Fruit fly (Drosophila melanogaster) whole organism, embryonic: Measurements from ENCODE around the gene CG15534.
A peak's percentile ranks its signal among the peaks of the same experiment; 100 is the strongest.

Experiments
- Ada2b ChIP-seq: fragments of 200-800 bp; sonication (Bioruptor generic); IDR thresholded peaks from 2 replicates; pipeline ENCODE4 v1.3.6; 2022; ENCODE audit warnings: missing biosample characterization, missing genetic modification characterization
- Adf1 ChIP-seq: fragments of 200-800 bp; sonication (Bioruptor generic); IDR thresholded peaks from 2 replicates; pipeline ENCODE4 v1.3.6; 2022; ENCODE audit warnings: missing biosample characterization, missing genetic modification characterization
- Aef1 ChIP-seq: fragments of 200-800 bp; sonication (Bioruptor generic); IDR thresholded peaks from 3 replicates; pipeline ENCODE4 v1.3.6; 2022; ENCODE audit warnings: missing biosample characterization, missing genetic modification characterization
- Atf3 ChIP-seq: fragments of 200-800 bp; sonication (Bioruptor generic); optimal IDR thresholded peaks from 3 replicates; lab custom pipeline; 2016; ENCODE audit warnings: missing biosample characterization, missing genetic modification characterization
- CG10565 ChIP-seq: fragments of 200-800 bp; sonication (Bioruptor generic); optimal IDR thresholded peaks from 3 replicates; lab custom pipeline; 2016; ENCODE audit warnings: missing biosample characterization, mild to moderate bottlenecking, missing genetic modification characterization
- CG13624 ChIP-seq: fragments of 200-800 bp; sonication (Bioruptor generic); optimal IDR thresholded peaks from 2 replicates; lab custom pipeline; 2016; ENCODE audit warnings: missing biosample characterization, missing genetic modification characterization
- CG14014 ChIP-seq: fragments of 200-800 bp; sonication (Bioruptor generic); IDR thresholded peaks from 2 replicates; pipeline ENCODE4 v1.3.6; 2022; ENCODE audit warnings: missing biosample characterization, missing genetic modification characterization
- CG18262 ChIP-seq: fragments of 200-800 bp; optimal IDR thresholded peaks from 3 replicates; lab custom pipeline; 2019; ENCODE audit warnings: missing biosample characterization, mild to moderate bottlenecking, missing genetic modification characterization, moderate library complexity
- CG18764 ChIP-seq: fragments of 200-800 bp; sonication (Bioruptor generic); optimal IDR thresholded peaks from 3 replicates; lab custom pipeline; 2016; ENCODE audit warnings: missing biosample characterization, missing genetic modification characterization
- CG6175 ChIP-seq: fragments of 200-800 bp; sonication (Bioruptor generic); IDR thresholded peaks from 3 replicates; pipeline ENCODE4 v1.3.6; 2022; ENCODE audit warnings: missing biosample characterization, missing genetic modification characterization
- CG6689 ChIP-seq: fragments of 200-800 bp; sonication (Bioruptor generic); IDR thresholded peaks from 2 replicates; pipeline ENCODE4 v1.3.6; 2022; ENCODE audit warnings: missing biosample characterization, missing genetic modification characterization
- CG7786 ChIP-seq: fragments of 200-800 bp; sonication (Bioruptor generic); optimal IDR thresholded peaks from 2 replicates; lab custom pipeline; 2016; ENCODE audit warnings: missing biosample characterization, missing genetic modification characterization
- CG8478 ChIP-seq: fragments of >200 bp; optimal IDR thresholded peaks from 2 replicates; lab custom pipeline; 2018
- CG9609 ChIP-seq: fragments of 200-800 bp; sonication (Bioruptor generic); optimal IDR thresholded peaks from 3 replicates; lab custom pipeline; 2016; ENCODE audit warnings: missing biosample characterization, missing genetic modification characterization
- CG9817 ChIP-seq: fragments of 200-800 bp; sonication (Bioruptor generic); optimal IDR thresholded peaks from 2 replicates; lab custom pipeline; 2018; ENCODE audit warnings: missing biosample characterization, mild to moderate bottlenecking, missing genetic modification characterization, moderate library complexity
- CTCF ChIP-seq: fragments of 200-800 bp; sonication (Bioruptor generic); optimal IDR thresholded peaks from 2 replicates; lab custom pipeline; 2017; ENCODE audit warnings: missing biosample characterization, mild to moderate bottlenecking, missing genetic modification characterization, moderate library complexity
- D19A ChIP-seq: fragments of 200-800 bp; optimal IDR thresholded peaks from 3 replicates; lab custom pipeline; 2019; ENCODE audit warnings: missing biosample characterization, mild to moderate bottlenecking, missing genetic modification characterization, moderate library complexity
- Dref ChIP-seq: fragments of 200-800 bp; sonication (Bioruptor generic); IDR thresholded peaks from 2 replicates; pipeline ENCODE4 v1.3.6; 2022; ENCODE audit warnings: missing biosample characterization, missing genetic modification characterization
- E2f1 ChIP-seq: fragments of 200-800 bp; sonication (Bioruptor generic); IDR thresholded peaks from 2 replicates; pipeline ENCODE4 v1.3.6; 2022; ENCODE audit warnings: missing biosample characterization, missing genetic modification characterization
- ERR ChIP-seq: fragments of 200-800 bp; sonication (Bioruptor generic); optimal IDR thresholded peaks from 2 replicates; lab custom pipeline; 2016; ENCODE audit warnings: missing biosample characterization, missing genetic modification characterization
- Fer2 ChIP-seq: fragments of 200-800 bp; sonication (Bioruptor generic); optimal IDR thresholded peaks from 2 replicates; lab custom pipeline; 2018; ENCODE audit warnings: missing biosample characterization, mild to moderate bottlenecking, missing genetic modification characterization, moderate library complexity
- Hmx ChIP-seq: fragments of 200-800 bp; sonication (Bioruptor generic); optimal IDR thresholded peaks from 2 replicates; lab custom pipeline; 2016; ENCODE audit warnings: missing biosample characterization, missing genetic modification characterization
- Lhr ChIP-seq: fragments of 200-800 bp; sonication (Bioruptor generic); optimal IDR thresholded peaks from 3 replicates; lab custom pipeline; 2017; ENCODE audit warnings: mild to moderate bottlenecking, missing biosample characterization, missing genetic modification reagents, missing genetic modification characterization
- NfI ChIP-seq: fragments of 200-800 bp; sonication (Bioruptor generic); optimal IDR thresholded peaks from 3 replicates; lab custom pipeline; 2018; ENCODE audit warnings: missing biosample characterization, mild to moderate bottlenecking, missing genetic modification characterization, moderate library complexity
- Ravus ChIP-seq: fragments of 200-800 bp; sonication (Bioruptor generic); IDR thresholded peaks from 2 replicates; pipeline ENCODE4 v1.3.6; 2022; ENCODE audit warnings: missing biosample characterization, missing genetic modification characterization
- Spps ChIP-seq: fragments of 200-800 bp; sonication (Bioruptor generic); optimal IDR thresholded peaks from 2 replicates; lab custom pipeline; 2018; ENCODE audit warnings: missing biosample characterization, mild to moderate bottlenecking, missing genetic modification characterization
- Tbp ChIP-seq: fragments of >200 bp; optimal IDR thresholded peaks from 2 replicates; lab custom pipeline; 2018; ENCODE audit warnings: missing biosample characterization, missing genetic modification characterization
- az2 ChIP-seq: fragments of 200-800 bp; sonication (Bioruptor generic); optimal IDR thresholded peaks from 3 replicates; lab custom pipeline; 2016; ENCODE audit warnings: missing biosample characterization, missing genetic modification characterization
- bigmax ChIP-seq: fragments of 200-800 bp; sonication (Bioruptor generic); optimal IDR thresholded peaks from 2 replicates; lab custom pipeline; 2018; ENCODE audit warnings: missing biosample characterization, mild to moderate bottlenecking, missing genetic modification characterization
- cato ChIP-seq: fragments of 200-800 bp; sonication (Bioruptor generic); optimal IDR thresholded peaks from 2 replicates; lab custom pipeline; 2016; ENCODE audit warnings: missing biosample characterization, missing genetic modification characterization, borderline replicate concordance
- chn ChIP-seq: fragments of 200-800 bp; sonication (Bioruptor generic); optimal IDR thresholded peaks from 2 replicates; lab custom pipeline; 2016; ENCODE audit warnings: missing biosample characterization, missing genetic modification characterization
- ci ChIP-seq: fragments of 200-800 bp; sonication (Bioruptor generic); IDR thresholded peaks from 3 replicates; pipeline ENCODE4 v1.3.6; 2022; ENCODE audit warnings: missing biosample characterization, missing genetic modification characterization
- crp ChIP-seq, 2 experiments: fragments of 200-800 bp; sonication (Bioruptor generic); optimal IDR thresholded peaks; 2 replicates in 1 of 2; 3 replicates in 1 of 2; lab custom pipeline; 2017; ENCODE audit warnings: missing biosample characterization in 2 of 2, missing genetic modification characterization in 2 of 2, mild to moderate bottlenecking in 1 of 2, moderate library complexity in 1 of 2
- emc ChIP-seq: fragments of 200-800 bp; sonication (Bioruptor generic); optimal IDR thresholded peaks from 2 replicates; lab custom pipeline; 2016; ENCODE audit warnings: missing biosample characterization, missing genetic modification characterization
- gfzf ChIP-seq: fragments of 200-800 bp; sonication (Bioruptor generic); optimal IDR thresholded peaks from 2 replicates; lab custom pipeline; 2016; ENCODE audit warnings: missing biosample characterization, mild to moderate bottlenecking, missing genetic modification characterization, moderate library complexity
- grn ChIP-seq: fragments of 200-800 bp; sonication (Bioruptor generic); optimal IDR thresholded peaks from 3 replicates; lab custom pipeline; 2017; ENCODE audit warnings: missing biosample characterization, missing genetic modification characterization
- h ChIP-seq: fragments of >200 bp; optimal IDR thresholded peaks from 2 replicates; lab custom pipeline; 2017
- her ChIP-seq: fragments of 200-800 bp; sonication (Bioruptor generic); optimal IDR thresholded peaks from 2 replicates; lab custom pipeline; 2016; ENCODE audit warnings: missing biosample characterization, missing genetic modification characterization
- jigr1 ChIP-seq: fragments of 200-800 bp; sonication (Bioruptor generic); IDR thresholded peaks from 3 replicates; pipeline ENCODE4 v1.3.6; 2022; ENCODE audit warnings: missing biosample characterization, missing genetic modification characterization
- maf-S ChIP-seq: fragments of 200-800 bp; sonication (Bioruptor generic); optimal IDR thresholded peaks from 2 replicates; lab custom pipeline; 2016; ENCODE audit warnings: missing biosample characterization, missing genetic modification characterization
- otp ChIP-seq: fragments of 200-800 bp; sonication (Bioruptor generic); IDR thresholded peaks from 3 replicates; pipeline ENCODE4, ENCODE4 v1.3.6; 2022; ENCODE audit warnings: missing biosample characterization, missing genetic modification characterization
- pzg ChIP-seq: fragments of 200-800 bp; sonication (Bioruptor generic); optimal IDR thresholded peaks from 3 replicates; lab custom pipeline; 2018; ENCODE audit warnings: missing biosample characterization, mild to moderate bottlenecking, missing genetic modification characterization, moderate library complexity
- sima ChIP-seq: fragments of 200-800 bp; sonication (Bioruptor generic); optimal IDR thresholded peaks from 2 replicates; lab custom pipeline; 2016; ENCODE audit warnings: missing biosample characterization, missing genetic modification characterization
- sisA ChIP-seq: fragments of 200-800 bp; sonication (Bioruptor generic); IDR thresholded peaks from 2 replicates; pipeline ENCODE4 v1.3.6; 2022; ENCODE audit warnings: missing biosample characterization, missing genetic modification characterization
- so ChIP-seq: fragments of 200-800 bp; sonication (Bioruptor generic); IDR thresholded peaks from 3 replicates; pipeline ENCODE4 v1.3.6; 2022; ENCODE audit warnings: missing biosample characterization, missing genetic modification characterization
- sr ChIP-seq: fragments of 200-800 bp; sonication (Bioruptor generic); IDR thresholded peaks from 3 replicates; pipeline ENCODE4 v1.3.6; 2022; ENCODE audit warnings: missing biosample characterization, missing genetic modification characterization
- tio ChIP-seq: fragments of 200-800 bp; sonication (Bioruptor generic); optimal IDR thresholded peaks from 2 replicates; lab custom pipeline; 2017; ENCODE audit warnings: missing biosample characterization, missing genetic modification characterization, inconsistent platforms
- tll ChIP-seq, 2 experiments: fragments of 200-800 bp in 1 of 2; fragments of >200 bp in 1 of 2; sonication (Bioruptor generic) in 1 of 2; optimal IDR thresholded peaks; 2 replicates each; lab custom pipeline; 2017 to 2019; ENCODE audit warnings: missing biosample characterization in 2 of 2, missing genetic modification characterization in 2 of 2, mild to moderate bottlenecking in 1 of 2, moderate library complexity in 1 of 2
- tup ChIP-seq: fragments of 200-800 bp; sonication (Bioruptor generic); optimal IDR thresholded peaks from 2 replicates; lab custom pipeline; 2016; ENCODE audit warnings: missing biosample characterization, mild to moderate bottlenecking, missing genetic modification characterization, moderate library complexity
- tx ChIP-seq: fragments of 200-800 bp; sonication (Bioruptor generic); optimal IDR thresholded peaks from 2 replicates; lab custom pipeline; 2016; ENCODE audit warnings: missing biosample characterization, missing genetic modification characterization
- unc-4 ChIP-seq: fragments of 200-800 bp; sonication (Bioruptor generic); IDR thresholded peaks from 2 replicates; pipeline ENCODE4 v1.3.6; 2022; ENCODE audit warnings: missing biosample characterization, missing genetic modification characterization; ENCODE audit not compliant: partially characterized antibody
- wdn ChIP-seq: fragments of 200-800 bp; sonication (Bioruptor generic); IDR thresholded peaks from 2 replicates; pipeline ENCODE4 v1.3.6; 2022; ENCODE audit warnings: missing biosample characterization, missing genetic modification characterization
- zf30C ChIP-seq: fragments of 200-800 bp; sonication (Bioruptor generic); optimal IDR thresholded peaks from 3 replicates; lab custom pipeline; 2018; ENCODE audit warnings: missing biosample characterization, mild to moderate bottlenecking, missing genetic modification characterization

Gene CG15534

dm6 chr3R:30450224-30450623, 18.4 kb downstream of the CG15534 start (continued):
- TF ChIP-seq Atf3 (GFP tag; lab: Kevin White, UChicago), result peak; percentile 68
- no peak for TF ChIP-seq CG8478 (lab: Kevin White, UChicago)
- peak; percentile 79 for TF ChIP-seq her (GFP tag; lab: Kevin White, UChicago)
- peak; percentile 52 for TF ChIP-seq CTCF
- TF ChIP-seq CG9609 (GFP tag; lab: Kevin White, UChicago), result peak; percentile 29
- peak; percentile 88 for TF ChIP-seq tio
- no peak for TF ChIP-seq CG18262 (tag; lab: Kevin White, UChicago)
- TF ChIP-seq Ada2b, result peak; percentile 51; the same call in 1 of the 2 replicates
- peak; percentile 63 for TF ChIP-seq cato (GFP tag; lab: Kevin White, UChicago)
- TF ChIP-seq Fer2 (tag; lab: Kevin White, UChicago), result peak; percentile 17
- TF ChIP-seq jigr1 (GFP tag; lab: Robert Waterston, UW), result no peak
- peak; percentile 72 for TF ChIP-seq Spps (tag; lab: Kevin White, UChicago)
- peak; percentile 65; the same call in 1 of the 2 replicates for TF ChIP-seq Adf1 (GFP tag; lab: Robert Waterston, UW)
- TF ChIP-seq pzg (GFP tag; lab: Kevin White, UChicago), result no peak
- TF ChIP-seq NfI (GFP tag; lab: Kevin White, UChicago), result peak; percentile 47
- peak; percentile 79 for TF ChIP-seq sr (GFP tag; lab: Robert Waterston, UW)
- peak; percentile 34 for TF ChIP-seq emc (GFP tag; lab: Kevin White, UChicago)
- TF ChIP-seq Hmx (GFP tag; lab: Kevin White, UChicago), result no peak
- 0 out of 2 replicates have a peak, but pooled peaks have one; percentile 12 for TF ChIP-seq unc-4 (GFP tag; lab: Robert Waterston, UW)
- peak; percentile 26; the same call in 1 of the 2 replicates for TF ChIP-seq Ravus (GFP tag; lab: Robert Waterston, UW)
- no peak for TF ChIP-seq gfzf (GFP tag; lab: Kevin White, UChicago)
- TF ChIP-seq h (lab: Kevin White, UChicago), result no peak
- peak; percentile 82 for TF ChIP-seq maf-S
- TF ChIP-seq ci, result peak; percentile 91
- peak; percentile 60 for TF ChIP-seq Lhr (GFP tag; lab: Kevin White, UChicago)
- peak; percentile 71 for TF ChIP-seq E2f1 (GFP tag; lab: Robert Waterston, UW)
- no peak for TF ChIP-seq Tbp (GFP tag; lab: Kevin White, UChicago)
- peak; percentile 45 for TF ChIP-seq az2 (GFP tag; lab: Kevin White, UChicago)
- TF ChIP-seq zf30C (GFP tag; lab: Kevin White, UChicago), result no peak
- TF ChIP-seq CG9817 (tag; lab: Kevin White, UChicago), result peak; percentile 41
- TF ChIP-seq CG18764 (GFP tag; lab: Kevin White, UChicago), result peak; percentile 81
- peak; percentile 23 for TF ChIP-seq sisA (GFP tag; lab: Robert Waterston, UW)
- TF ChIP-seq CG10565, result peak; percentile 48
- peak; percentile 46; the same call in 1 of the 3 replicates for TF ChIP-seq CG6175 (GFP tag; lab: Robert Waterston, UW)
- TF ChIP-seq tup (GFP tag; lab: Kevin White, UChicago), result no peak
- 0 out of 3 replicates have a peak, but pooled peaks have one; percentile 26 for TF ChIP-seq otp (GFP tag; lab: Robert Waterston, UW)
- no peak for TF ChIP-seq D19A (tag; lab: Kevin White, UChicago)
- TF ChIP-seq CG6689 (GFP tag; lab: Robert Waterston, UW), result no peak; the same call in none of the 2 replicates
- TF ChIP-seq CG7786 (GFP tag; lab: Kevin White, UChicago), result peak; percentile 77
- peak; percentile 71 for TF ChIP-seq ERR (GFP tag; lab: Kevin White, UChicago)
- peak; percentile 59 for TF ChIP-seq tx (GFP tag; lab: Kevin White, UChicago)
- 0 out of 3 replicates have a peak, but pooled peaks have one; percentile 22 for TF ChIP-seq Aef1
- TF ChIP-seq tll (GFP tag; optimal IDR thresholded peaks at IDR 0.05; lab: Kevin White, UChicago), result no peak
- peak; percentile 33 for TF ChIP-seq chn
- no peak for TF ChIP-seq sima
- TF ChIP-seq grn, result no peak
- TF ChIP-seq bigmax, result peak; percentile 48
- peak; percentile 73; the same call in 1 of the 2 replicates for TF ChIP-seq wdn (GFP tag; lab: Robert Waterston, UW)
- no peak; the same call in 1 of the 2 replicates for TF ChIP-seq CG14014 (GFP tag; lab: Robert Waterston, UW)
- TF ChIP-seq so, result peak; percentile 56; the same call in 2 of the 3 replicates
- TF ChIP-seq CG13624, result peak; percentile 63
- peak; percentile 27; the same call in 1 of the 2 replicates for TF ChIP-seq Dref (GFP tag; lab: Robert Waterston, UW)
- TF ChIP-seq crp (GFP tag; optimal IDR thresholded peaks at IDR 0.05; lab: Kevin White, UChicago), result no peak
